Worm (Caenorhabditis elegans): ENCODE results near the gene snu-23.
A peak's percentile ranks its signal among the peaks of the same experiment; 100 is the strongest.

The snu-23 gene

ce11 chrIII:7769965-7770364 lies at the start of gene snu-23 (continued):
- TF ChIP-seq xbp-1 (tag; optimal IDR thresholded peaks at IDR 0.05) (peak; percentile 9), ztf-4 (tag; optimal IDR thresholded peaks at IDR 0.05) (no peak), lsy-2 (tag; optimal IDR thresholded peaks at IDR 0.05) (peak; percentile 84 to 97), fos-1 (tag; optimal IDR thresholded peaks at IDR 0.05) (no peak), lin-15B (tag; optimal IDR thresholded peaks at IDR 0.05) (no peak), ztf-11 (tag; optimal IDR thresholded peaks at IDR 0.05) (no peak), skn-1 (tag; optimal IDR thresholded peaks at IDR 0.05) (no peak)

- no peak for TF ChIP-seq mep-1 (tag; optimal IDR thresholded peaks at IDR 0.05)
- TF ChIP-seq sptf-1 (tag; optimal IDR thresholded peaks at IDR 0.05) = no peak
- TF ChIP-seq nhr-11 (tag; optimal IDR thresholded peaks at IDR 0.05) = no peak
- no peak for TF ChIP-seq nhr-84 (tag; optimal IDR thresholded peaks at IDR 0.05)
- no peak for TF ChIP-seq hpl-2 (GFP tag; optimal IDR thresholded peaks at IDR 0.05)
- TF ChIP-seq sup-37 (GFP tag; optimal IDR thresholded peaks at IDR 0.05) = no peak
- TF ChIP-seq ets-5 (GFP tag; IDR thresholded peaks at IDR 0.05) = no peak
- no peak for TF ChIP-seq aha-1 (tag; optimal IDR thresholded peaks at IDR 0.05)
- no peak for TF ChIP-seq egl-27 (tag; optimal IDR thresholded peaks at IDR 0.05)
- no peak for TF ChIP-seq lin-39 (tag; optimal IDR thresholded peaks at IDR 0.05)
- TF ChIP-seq ceh-90 (tag; optimal IDR thresholded peaks at IDR 0.05) = no peak
Observed at ce11 chrIII:7818965-7819364, 49.0 kb upstream of the snu-23 start.

- TF ChIP-seq zip-4 (GFP tag; optimal IDR thresholded peaks at IDR 0.05) (no peak), efl-1 (optimal IDR thresholded peaks at IDR 0.05) (no peak), efl-1 (GFP tag; optimal IDR thresholded peaks at IDR 0.05 in 1 of 2) (peak in 1 of 2 experiments; percentile 54), dpl-1 (GFP tag; optimal IDR thresholded peaks at IDR 0.05) (peak in 1 of 3 experiments; percentile 99)
Observed at ce11 chrIII:7816463-7816862, 46.5 kb upstream of the snu-23 start.

ce11 chrIII:7815571-7816348 lies 45.8 kb upstream of the snu-23 start:
- TF ChIP-seq ama-1 (optimal IDR thresholded peaks at IDR 0.05) = no peak
- TF ChIP-seq blmp-1 (tag; optimal IDR thresholded peaks at IDR 0.05) = no peak
- peak in 1 of 3 experiments; percentile 82 for TF ChIP-seq dpl-1 (GFP tag; optimal IDR thresholded peaks at IDR 0.05)
- peak; percentile 3 for TF ChIP-seq nhr-85 (tag)

ce11 chrIII:7815056-7815366 lies 45.1 kb upstream of the snu-23 start:
- TF ChIP-seq unc-98 (GFP tag; IDR thresholded peaks at IDR 0.05) (no peak), fkh-4 (tag; optimal IDR thresholded peaks at IDR 0.05; ENCODE audit: borderline replicate concordance) (no peak), ama-1 (optimal IDR thresholded peaks at IDR 0.05) (no peak), snu-23 (GFP tag; optimal IDR thresholded peaks at IDR 0.05) (no peak), ceh-82 (tag; optimal IDR thresholded peaks at IDR 0.05) (no peak), vab-15 (tag; optimal IDR thresholded peaks at IDR 0.05) (no peak), nhr-11 (tag; optimal IDR thresholded peaks at IDR 0.05) (no peak), lsy-2 (tag; optimal IDR thresholded peaks at IDR 0.05) (no peak), skn-1 (tag; optimal IDR thresholded peaks at IDR 0.05) (no peak)

- TF ChIP-seq lin-35 (GFP tag; optimal IDR thresholded peaks at IDR 0.05) = no peak
- TF ChIP-seq lsy-2 (tag; optimal IDR thresholded peaks at IDR 0.05) = peak in 1 of 2 experiments; percentile 20
- TF ChIP-seq nhr-85 (tag) = peak; percentile 31
- TF ChIP-seq dpl-1 (GFP tag; optimal IDR thresholded peaks at IDR 0.05) = peak in 1 of 3 experiments; percentile 99
Observed at ce11 chrIII:7814159-7815055, 44.5 kb upstream of the snu-23 start, which contains the start of gene egl-5. egl-5 (plus strand) TSS chrIII:7814374.

All from whole organism, L1 larva.